Worm (Caenorhabditis elegans): ENCODE data around the gene rpl-43.

rpl-43 gene

ce11 chrII:14154357-14154756 is 737 bp upstream of the rpl-43 start, which contains the start of gene Y48B6A.1 (continued):
- peak; percentile 97 for TF ChIP-seq lir-3 (tag; optimal IDR thresholded peaks at IDR 0.05; ENCODE audit: poor library complexity)
- peak; percentile 96 for TF ChIP-seq snu-23 (GFP tag; optimal IDR thresholded peaks at IDR 0.05)
- no peak for TF ChIP-seq efl-3 (GFP tag; optimal IDR thresholded peaks at IDR 0.05)

ce11 chrII:14165430-14165929 is 10.4 kb downstream of the rpl-43 start:
- TF ChIP-seq blmp-1 (tag; optimal IDR thresholded peaks at IDR 0.05) (no peak), lin-15B (tag; optimal IDR thresholded peaks at IDR 0.05) (no peak), sup-37 (GFP tag; optimal IDR thresholded peaks at IDR 0.05) (no peak), nhr-237 (tag; optimal IDR thresholded peaks at IDR 0.05) (no peak), hlh-4 (tag; optimal IDR thresholded peaks at IDR 0.05) (no peak), dsc-1 (tag; optimal IDR thresholded peaks at IDR 0.05) (no peak), lir-3 (tag; optimal IDR thresholded peaks at IDR 0.05; ENCODE audit: poor library complexity) (no peak), nhr-71 (tag; optimal IDR thresholded peaks at IDR 0.05) (no peak), hpl-2 (GFP tag; optimal IDR thresholded peaks at IDR 0.05) (no peak), skn-1 (tag; optimal IDR thresholded peaks at IDR 0.05) (no peak), efl-1 (optimal IDR thresholded peaks at IDR 0.05) (no peak), efl-1 (GFP tag; optimal IDR thresholded peaks at IDR 0.05 in 1 of 2) (no peak), swsn-7 (tag; optimal IDR thresholded peaks at IDR 0.05) (no peak), efl-3 (GFP tag; optimal IDR thresholded peaks at IDR 0.05) (no peak), mep-1 (tag; optimal IDR thresholded peaks at IDR 0.05) (no peak), nhr-11 (tag; optimal IDR thresholded peaks at IDR 0.05) (no peak), unc-130 (tag; optimal IDR thresholded peaks at IDR 0.05) (no peak), elt-2 (tag; optimal IDR thresholded peaks at IDR 0.05) (no peak), unc-86 (tag; optimal IDR thresholded peaks at IDR 0.05) (no peak), ces-1 (GFP tag; optimal IDR thresholded peaks at IDR 0.05) (no peak), lin-13 (GFP tag; optimal IDR thresholded peaks at IDR 0.05) (no peak)

ce11 chrII:14171558-14171957 is 16.5 kb downstream of the rpl-43 start, which contains the start of gene eat-2:
eat-2 (minus strand) TSS chrII:14171658.
- TF ChIP-seq efl-1 (optimal IDR thresholded peaks at IDR 0.05) (no peak), efl-1 (GFP tag; optimal IDR thresholded peaks at IDR 0.05 in 1 of 2) (no peak), nhr-20 (tag; optimal IDR thresholded peaks at IDR 0.05) (no peak), snpc-4 (tag; optimal IDR thresholded peaks at IDR 0.05) (no peak), Y116A8C.19 (tag; optimal IDR thresholded peaks at IDR 0.05; ENCODE audit: borderline replicate concordance) (no peak), nhr-77 (tag; optimal IDR thresholded peaks at IDR 0.05) (no peak), irx-1 (tag; optimal IDR thresholded peaks at IDR 0.05) (no peak), unc-130 (tag; optimal IDR thresholded peaks at IDR 0.05) (no peak), swsn-7 (tag; optimal IDR thresholded peaks at IDR 0.05) (no peak), sox-4 (tag; optimal IDR thresholded peaks at IDR 0.05) (no peak), lin-35 (GFP tag; optimal IDR thresholded peaks at IDR 0.05) (no peak), snu-23 (GFP tag; optimal IDR thresholded peaks at IDR 0.05) (no peak), tbx-2 (tag; optimal IDR thresholded peaks at IDR 0.05) (no peak), zip-4 (GFP tag; optimal IDR thresholded peaks at IDR 0.05) (no peak), pax-3 (tag; optimal IDR thresholded peaks at IDR 0.05) (no peak), fkh-10 (GFP tag; optimal IDR thresholded peaks at IDR 0.05) (no peak), lin-14 (GFP tag; optimal IDR thresholded peaks at IDR 0.05) (no peak), mef-2 (tag; optimal IDR thresholded peaks at IDR 0.05) (no peak), fos-1 (tag; optimal IDR thresholded peaks at IDR 0.05) (no peak), hlh-4 (tag; optimal IDR thresholded peaks at IDR 0.05) (no peak)

ce11 chrII:14173176-14173575 is 18.1 kb downstream of the rpl-43 start:
- TF ChIP-seq xbp-1 (tag; optimal IDR thresholded peaks at IDR 0.05) (no peak), efl-1 (optimal IDR thresholded peaks at IDR 0.05) (no peak), efl-1 (GFP tag; optimal IDR thresholded peaks at IDR 0.05 in 1 of 2) (peak in 1 of 2 experiments; percentile 67), efl-3 (GFP tag; optimal IDR thresholded peaks at IDR 0.05) (no peak)
